Fruit fly (Drosophila melanogaster) whole organism, embryonic: ENCODE data around the gene CG34125.

Experiments
- Antp ChIP-seq: fragments of 200-800 bp; sonication (Bioruptor generic); optimal IDR thresholded peaks from 3 replicates; lab custom pipeline; 2016; ENCODE audit warnings: missing biosample characterization, missing genetic modification characterization
- Blimp-1 ChIP-seq: fragments of 200-800 bp; sonication (Bioruptor generic); optimal IDR thresholded peaks from 3 replicates; lab custom pipeline; 2018; ENCODE audit warnings: missing biosample characterization, missing genetic modification characterization, mild to moderate bottlenecking, moderate library complexity, missing genetic modification reagents
- CG10267 ChIP-seq: fragments of 200-800 bp; sonication (Bioruptor generic); optimal IDR thresholded peaks from 2 replicates; lab custom pipeline; 2018; ENCODE audit warnings: missing biosample characterization, mild to moderate bottlenecking, missing genetic modification characterization, moderate library complexity
- CG10959 ChIP-seq: fragments of 200-800 bp; sonication (Bioruptor generic); IDR thresholded peaks from 2 replicates; pipeline ENCODE4 v1.3.6; 2022; ENCODE audit warnings: missing biosample characterization, missing genetic modification characterization
- CG11560 ChIP-seq: fragments of 200-800 bp; sonication (Bioruptor generic); IDR thresholded peaks from 3 replicates; pipeline ENCODE4 v1.3.6; 2022; ENCODE audit warnings: missing biosample characterization, missing genetic modification characterization
- CG12391 ChIP-seq: fragments of 200-800 bp; sonication (Bioruptor generic); optimal IDR thresholded peaks from 3 replicates; lab custom pipeline; 2018; ENCODE audit warnings: missing biosample characterization, mild to moderate bottlenecking, missing genetic modification characterization, moderate library complexity
- CG14441 ChIP-seq: fragments of 200-800 bp; sonication (Bioruptor generic); IDR thresholded peaks from 2 replicates; pipeline ENCODE4 v1.3.6; 2022; ENCODE audit warnings: missing biosample characterization, missing genetic modification characterization
- CG15073 ChIP-seq: fragments of 200-800 bp; sonication (Bioruptor generic); optimal IDR thresholded peaks from 2 replicates; lab custom pipeline; 2016; ENCODE audit warnings: missing biosample characterization, missing genetic modification characterization
- CG17328 ChIP-seq: fragments of 200-800 bp; sonication (Bioruptor generic); IDR thresholded peaks from 2 replicates; pipeline ENCODE4 v1.3.6; 2022; ENCODE audit warnings: missing biosample characterization, missing genetic modification characterization
- CG1792 ChIP-seq: fragments of 200-800 bp; sonication (Bioruptor generic); optimal IDR thresholded peaks from 2 replicates; lab custom pipeline; 2016; ENCODE audit warnings: missing biosample characterization, missing genetic modification characterization
- CG18476 ChIP-seq: fragments of 200-800 bp; sonication (Bioruptor generic); optimal IDR thresholded peaks from 2 replicates; lab custom pipeline; 2016; ENCODE audit warnings: missing biosample characterization, mild to moderate bottlenecking, missing genetic modification characterization
- CG2120 ChIP-seq: fragments of 200-800 bp; sonication (Bioruptor generic); optimal IDR thresholded peaks from 3 replicates; lab custom pipeline; 2016; ENCODE audit warnings: missing biosample characterization, missing genetic modification characterization
- CG2199 ChIP-seq: fragments of 200-800 bp; sonication (Bioruptor generic); IDR thresholded peaks from 3 replicates; pipeline ENCODE4 v1.3.6; 2022; ENCODE audit warnings: missing biosample characterization, missing genetic modification characterization
- CG2875 ChIP-seq: fragments of 200-800 bp; sonication (Bioruptor generic); optimal IDR thresholded peaks from 2 replicates; lab custom pipeline; 2017; ENCODE audit warnings: missing biosample characterization, mild to moderate bottlenecking, missing genetic modification characterization, missing genetic modification reagents
- CG2889 ChIP-seq: fragments of 200-800 bp; sonication (Bioruptor generic); IDR thresholded peaks from 3 replicates; pipeline ENCODE4 v1.3.6; 2022; ENCODE audit warnings: missing biosample characterization, missing genetic modification characterization
- CG5953 ChIP-seq: fragments of 200-800 bp; sonication (Bioruptor generic); IDR thresholded peaks from 2 replicates; pipeline ENCODE4 v1.3.6; 2022; ENCODE audit warnings: missing biosample characterization, missing genetic modification characterization
- CG7372 ChIP-seq: fragments of 200-800 bp; sonication (Bioruptor generic); IDR thresholded peaks from 2 replicates; pipeline ENCODE4 v1.3.6; 2022; ENCODE audit warnings: missing biosample characterization, missing genetic modification characterization
- CG7745 ChIP-seq: fragments of 200-800 bp; sonication (Bioruptor generic); optimal IDR thresholded peaks from 2 replicates; lab custom pipeline; 2018; ENCODE audit warnings: missing biosample characterization, mild to moderate bottlenecking, missing genetic modification characterization, moderate library complexity
- CG8089 ChIP-seq: fragments of 200-800 bp; sonication (Bioruptor generic); optimal IDR thresholded peaks from 3 replicates; lab custom pipeline; 2016; ENCODE audit warnings: missing biosample characterization, missing genetic modification characterization
- CG8290 ChIP-seq, 3 experiments: fragments of 200-800 bp; sonication (Bioruptor generic); optimal IDR thresholded peaks; 2 replicates each; lab custom pipeline; 2016 to 2019; ENCODE audit warnings: missing biosample characterization in 3 of 3, missing genetic modification characterization in 3 of 3, mild to moderate bottlenecking in 2 of 3, moderate library complexity in 1 of 3
- CG9437 ChIP-seq: fragments of 200-800 bp; sonication (Bioruptor generic); optimal IDR thresholded peaks from 2 replicates; lab custom pipeline; 2018; ENCODE audit warnings: missing biosample characterization, mild to moderate bottlenecking, missing genetic modification characterization
- CrebB ChIP-seq: fragments of 200-800 bp; sonication (Bioruptor generic); optimal IDR thresholded peaks from 3 replicates; lab custom pipeline; 2018; ENCODE audit warnings: missing biosample characterization, mild to moderate bottlenecking, missing genetic modification characterization
- Dip3 ChIP-seq: fragments of 200-800 bp; sonication (Bioruptor generic); optimal IDR thresholded peaks from 3 replicates; lab custom pipeline; 2016; ENCODE audit warnings: missing biosample characterization, missing genetic modification characterization
- Drgx ChIP-seq: fragments of 200-800 bp; sonication (Bioruptor generic); IDR thresholded peaks from 2 replicates; pipeline ENCODE4 v1.3.6; 2022; ENCODE audit warnings: missing biosample characterization, missing genetic modification characterization
- Fer1 ChIP-seq: fragments of 200-800 bp; sonication (Bioruptor generic); optimal IDR thresholded peaks from 2 replicates; lab custom pipeline; 2017; ENCODE audit warnings: missing biosample characterization, mild to moderate bottlenecking, missing genetic modification characterization
- GATAe ChIP-seq: fragments of 200-800 bp; sonication (Bioruptor generic); conservative IDR thresholded peaks from 2 replicates; pipeline ENCODE4 v1.3.6; 2022; ENCODE audit warnings: missing biosample characterization, missing genetic modification characterization
- Gsc ChIP-seq: fragments of 200-800 bp; sonication (Bioruptor generic); IDR thresholded peaks from 2 replicates; pipeline ENCODE4 v1.3.6; 2022; ENCODE audit warnings: missing biosample characterization, missing genetic modification characterization
- NC2α ChIP-seq: fragments of 200-800 bp; sonication (Bioruptor generic); optimal IDR thresholded peaks from 2 replicates; lab custom pipeline; 2016; ENCODE audit warnings: missing biosample characterization, missing genetic modification characterization
- NfI ChIP-seq: fragments of 200-800 bp; sonication (Bioruptor generic); optimal IDR thresholded peaks from 3 replicates; lab custom pipeline; 2018; ENCODE audit warnings: missing biosample characterization, mild to moderate bottlenecking, missing genetic modification characterization, moderate library complexity
- Oli ChIP-seq: fragments of 200-800 bp; sonication (Bioruptor generic); optimal IDR thresholded peaks from 2 replicates; lab custom pipeline; 2018; ENCODE audit warnings: missing biosample characterization, mild to moderate bottlenecking, missing genetic modification characterization, moderate library complexity
- Pdp1 ChIP-seq, 2 experiments: fragments of 200-800 bp; sonication (Bioruptor generic); optimal IDR thresholded peaks; 3 replicates each; lab custom pipeline; 2016; ENCODE audit warnings: missing biosample characterization in 2 of 2, missing genetic modification characterization in 2 of 2, mild to moderate bottlenecking in 1 of 2, moderate library complexity in 1 of 2
- Spps ChIP-seq: fragments of 200-800 bp; sonication (Bioruptor generic); optimal IDR thresholded peaks from 2 replicates; lab custom pipeline; 2018; ENCODE audit warnings: missing biosample characterization, mild to moderate bottlenecking, missing genetic modification characterization
- bab2 ChIP-seq: fragments of 200-800 bp; sonication (Bioruptor generic); optimal IDR thresholded peaks from 2 replicates; lab custom pipeline; 2016; ENCODE audit warnings: missing biosample characterization, missing genetic modification characterization
- chn ChIP-seq: fragments of 200-800 bp; sonication (Bioruptor generic); optimal IDR thresholded peaks from 2 replicates; lab custom pipeline; 2016; ENCODE audit warnings: missing biosample characterization, missing genetic modification characterization
- crol ChIP-seq: fragments of 200-800 bp; sonication (Bioruptor generic); IDR thresholded peaks from 2 replicates; pipeline ENCODE4 v1.3.6; 2022; ENCODE audit warnings: missing biosample characterization, missing genetic modification characterization
- cwo ChIP-seq: fragments of 200-800 bp; sonication (Bioruptor generic); optimal IDR thresholded peaks from 3 replicates; lab custom pipeline; 2017; ENCODE audit warnings: missing biosample characterization, missing genetic modification characterization, mild to moderate bottlenecking, moderate library complexity, missing genetic modification reagents
- da ChIP-seq: fragments of 200-800 bp; sonication (Bioruptor generic); optimal IDR thresholded peaks from 2 replicates; lab custom pipeline; 2016; ENCODE audit warnings: missing biosample characterization, missing genetic modification characterization
- dan ChIP-seq: fragments of 200-800 bp; sonication (Bioruptor generic); IDR thresholded peaks from 2 replicates; pipeline ENCODE4 v1.3.6; 2022; ENCODE audit warnings: missing biosample characterization, missing genetic modification characterization
- dpn ChIP-seq, 2 experiments: fragments of 200-800 bp; sonication (Bioruptor generic); optimal IDR thresholded peaks; 3 replicates each; lab custom pipeline; 2016; ENCODE audit warnings: missing biosample characterization in 2 of 2, missing genetic modification characterization in 2 of 2
- dysf ChIP-seq: fragments of 200-800 bp; sonication (Bioruptor generic); IDR thresholded peaks from 3 replicates; pipeline ENCODE4 v1.3.6; 2022; ENCODE audit warnings: missing biosample characterization, missing genetic modification characterization
- fd102C ChIP-seq: fragments of 200-800 bp; sonication (Bioruptor generic); optimal IDR thresholded peaks from 2 replicates; lab custom pipeline; 2018; ENCODE audit warnings: missing biosample characterization, mild to moderate bottlenecking, missing genetic modification characterization, moderate library complexity
- gfzf ChIP-seq: fragments of 200-800 bp; sonication (Bioruptor generic); optimal IDR thresholded peaks from 2 replicates; lab custom pipeline; 2016; ENCODE audit warnings: missing biosample characterization, mild to moderate bottlenecking, missing genetic modification characterization, moderate library complexity
- hth ChIP-seq: fragments of >200 bp; optimal IDR thresholded peaks from 2 replicates; lab custom pipeline; 2017; ENCODE audit warnings: inconsistent platforms
- insv ChIP-seq, 2 experiments: fragments of 200-800 bp; sonication (Bioruptor generic); optimal IDR thresholded peaks; 3 replicates each; lab custom pipeline; 2016 to 2018; ENCODE audit warnings: missing biosample characterization in 2 of 2, missing genetic modification characterization in 2 of 2
- mam ChIP-seq: fragments of 200-800 bp; sonication (Bioruptor generic); optimal IDR thresholded peaks from 3 replicates; lab custom pipeline; 2016; ENCODE audit warnings: missing biosample characterization, missing genetic modification characterization
- sima ChIP-seq: fragments of 200-800 bp; sonication (Bioruptor generic); optimal IDR thresholded peaks from 2 replicates; lab custom pipeline; 2016; ENCODE audit warnings: missing biosample characterization, missing genetic modification characterization
- sob ChIP-seq: fragments of 200-800 bp; sonication (Bioruptor generic); IDR thresholded peaks from 2 replicates; pipeline ENCODE4 v1.3.6; 2022; ENCODE audit warnings: missing biosample characterization, missing genetic modification characterization
- ssp ChIP-seq: fragments of 200-800 bp; sonication (Bioruptor generic); IDR thresholded peaks from 2 replicates; pipeline ENCODE4 v1.3.6; 2022; ENCODE audit warnings: missing biosample characterization, missing genetic modification characterization
- sug ChIP-seq: fragments of 200-800 bp; optimal IDR thresholded peaks from 2 replicates; lab custom pipeline; 2019; ENCODE audit warnings: missing biosample characterization, mild to moderate bottlenecking, missing genetic modification characterization, moderate library complexity
- toy ChIP-seq: fragments of 200-800 bp; sonication (Bioruptor generic); IDR thresholded peaks from 2 replicates; pipeline ENCODE4 v1.3.6; 2022; ENCODE audit warnings: missing biosample characterization, missing genetic modification characterization
- ttk ChIP-seq: fragments of 200-800 bp; sonication (Bioruptor generic); IDR thresholded peaks from 2 replicates; pipeline ENCODE4 v2.1.2; 2022; ENCODE audit warnings: missing biosample characterization, missing genetic modification characterization

CG34125 gene

dm6 chr2L:4945300-4945699, 20.2 kb upstream of the CG34125 start, which contains the start of the genes mRpL24 and betaggt-I (continued):
- TF ChIP-seq CG15073 (GFP tag; lab: Kevin White, UChicago) (peak; percentile 71), CG9437 (GFP tag; lab: Kevin White, UChicago) (peak; percentile 87), CG2199 (GFP tag; lab: Robert Waterston, UW) (peak; percentile 97), dan (GFP tag; lab: Robert Waterston, UW) (peak; percentile 33; the same call in 1 of the 2 replicates), CG17328 (GFP tag; lab: Robert Waterston, UW) (peak; percentile 98), CrebB (tag; lab: Kevin White, UChicago) (peak; percentile 92), da (peak; percentile 44), Oli (tag; lab: Kevin White, UChicago) (peak; percentile 94), ttk (peak; percentile 98), Fer1 (GFP tag; lab: Kevin White, UChicago) (peak; percentile 96), Gsc (GFP tag; lab: Robert Waterston, UW) (peak; percentile 84), NfI (peak; percentile 97), CG2889 (peak; percentile 95), Blimp-1 (GFP tag; lab: Kevin White, UChicago) (peak; percentile 94), Drgx (GFP tag; lab: Robert Waterston, UW) (peak; percentile 96), toy (GFP tag; lab: Robert Waterston, UW) (peak; percentile 88), Dip3 (GFP tag; lab: Kevin White, UChicago) (peak; percentile 89), CG8089 (peak; percentile 55), CG18476 (peak; percentile 92), fd102C (peak; percentile 72), CG2120 (GFP tag; lab: Kevin White, UChicago) (peak; percentile 96), sob (GFP tag; lab: Robert Waterston, UW) (peak; percentile 97), ssp (GFP tag; lab: Robert Waterston, UW) (peak; percentile 88), Antp (GFP tag; lab: Kevin White, UChicago) (peak; percentile 47), crol (GFP tag; lab: Robert Waterston, UW) (peak; percentile 62), cwo (GFP tag; lab: Kevin White, UChicago) (peak; percentile 89), sima (GFP tag; lab: Kevin White, UChicago) (no peak), CG11560 (peak; percentile 83), dpn (GFP tag; optimal IDR thresholded peaks at IDR 0.05; lab: Kevin White, UChicago) (peak; percentile 50 to 95), Spps (tag; lab: Kevin White, UChicago) (peak; percentile 94), GATAe (peak; percentile 90), hth (lab: Kevin White, UChicago) (no peak), CG2875 (peak; percentile 80), mam (peak; percentile 83), CG14441 (GFP tag; lab: Robert Waterston, UW) (peak; percentile 97), gfzf (GFP tag; lab: Kevin White, UChicago) (no peak), chn (GFP tag; lab: Kevin White, UChicago) (peak; percentile 89), Pdp1 (GFP tag; optimal IDR thresholded peaks at IDR 0.05; lab: Kevin White, UChicago) (peak; percentile 72 to 88), NC2α (peak; percentile 50), CG7372 (GFP tag; lab: Robert Waterston, UW) (peak; percentile 96), CG10959 (peak; percentile 83), insv (GFP tag; optimal IDR thresholded peaks at IDR 0.05; lab: Kevin White, UChicago) (peak in 1 of 2 experiments; percentile 73), sug (tag; lab: Kevin White, UChicago) (peak; percentile 96), CG12391 (peak; percentile 99), CG10267 (tag; lab: Kevin White, UChicago) (peak; percentile 92), bab2 (peak; percentile 72), CG5953 (GFP tag; lab: Robert Waterston, UW) (peak; percentile 97), dysf (GFP tag; lab: Robert Waterston, UW) (peak; percentile 97), CG8290 (GFP tag; optimal IDR thresholded peaks at IDR 0.05; lab: Kevin White, UChicago) (peak; percentile 84), CG8290 (tag; optimal IDR thresholded peaks at IDR 0.05; lab: Kevin White, UChicago) (peak; percentile 9 to 74), CG7745 (tag; lab: Kevin White, UChicago) (peak; percentile 58), CG1792 (peak; percentile 62)
